Fruit fly (Drosophila melanogaster) whole organism, wandering third instar larva: ENCODE results near the gene PGAP2.

Source experiments
- Abd-B ChIP-seq: fragments of >200 bp; optimal IDR thresholded peaks from 2 replicates; lab custom pipeline; 2017; ENCODE audit warnings: missing biosample characterization, missing genetic modification characterization
- CG9705 ChIP-seq: fragments of 200-800 bp; sonication (Bioruptor generic); optimal IDR thresholded peaks from 2 replicates; lab custom pipeline; 2018; ENCODE audit warnings: missing biosample characterization, mild to moderate bottlenecking, missing genetic modification characterization
- CrebA ChIP-seq: fragments of 200-800 bp; sonication (Bioruptor generic); optimal IDR thresholded peaks from 2 replicates; lab custom pipeline; 2016; ENCODE audit warnings: missing biosample characterization, mild to moderate bottlenecking, missing genetic modification characterization, borderline replicate concordance
- Dfd ChIP-seq: fragments of >200 bp; optimal IDR thresholded peaks from 2 replicates; lab custom pipeline; 2017; ENCODE audit warnings: missing biosample characterization, missing genetic modification characterization
- Dif ChIP-seq: fragments of 200-275, 200-300 bp; sonication (Bioruptor generic); optimal IDR thresholded peaks from 2 replicates; lab custom pipeline; 2018; ENCODE audit warnings: missing biosample characterization, missing genetic modification characterization; ENCODE audit not compliant: partially characterized antibody
- Hnf4 ChIP-seq: fragments of 200-800 bp; sonication (Bioruptor generic); optimal IDR thresholded peaks from 2 replicates; lab custom pipeline; 2016; ENCODE audit warnings: missing biosample characterization, mild to moderate bottlenecking, missing genetic modification characterization
- Hr78 ChIP-seq: fragments of >200 bp; optimal IDR thresholded peaks from 2 replicates; lab custom pipeline; 2017; ENCODE audit warnings: missing biosample characterization, missing genetic modification characterization
- Hr83 ChIP-seq: fragments of 200-300 bp; sonication (Bioruptor generic); optimal IDR thresholded peaks from 2 replicates; lab custom pipeline; 2016; ENCODE audit warnings: missing biosample characterization, mild to moderate bottlenecking, missing genetic modification characterization, moderate library complexity; ENCODE audit not compliant: poor library complexity, severe bottlenecking
- Jra ChIP-seq: sonication (Bioruptor generic); optimal IDR thresholded peaks from 2 replicates; lab custom pipeline; 2016; ENCODE audit warnings: missing biosample characterization, missing genetic modification characterization
- Myc ChIP-seq: fragments of >200 bp; optimal IDR thresholded peaks from 2 replicates; lab custom pipeline; 2017
- N ChIP-seq: fragments of >200 bp; optimal IDR thresholded peaks from 2 replicates; lab custom pipeline; 2018; ENCODE audit warnings: missing biosample characterization, missing external identifiers, missing genetic modification characterization
- OdsH ChIP-seq: fragments of 200-800 bp; sonication (Bioruptor generic); optimal IDR thresholded peaks from 2 replicates; lab custom pipeline; 2016; ENCODE audit warnings: missing biosample characterization, mild to moderate bottlenecking, missing genetic modification characterization
- Rel ChIP-seq, 2 experiments: fragments of 200-800 bp; sonication (Bioruptor generic) in 1 of 2; optimal IDR thresholded peaks; 2 replicates in 1 of 2; 3 replicates in 1 of 2; lab custom pipeline; 2016 to 2019; ENCODE audit warnings: mild to moderate bottlenecking in 2 of 2, missing biosample characterization in 2 of 2, missing genetic modification characterization in 2 of 2, moderate library complexity in 1 of 2
- Sp1 ChIP-seq: fragments of 200-800 bp; sonication (Bioruptor generic); optimal IDR thresholded peaks from 3 replicates; lab custom pipeline; 2019; ENCODE audit warnings: missing biosample characterization, mild to moderate bottlenecking, missing genetic modification characterization, moderate library complexity
- Vsx2 ChIP-seq: fragments of 200-300, 225-300 bp; sonication (Bioruptor generic); optimal IDR thresholded peaks from 2 replicates; lab custom pipeline; 2018; ENCODE audit warnings: missing biosample characterization, missing genetic modification characterization; ENCODE audit not compliant: partially characterized antibody
- br ChIP-seq: fragments of 200-800 bp; sonication (Bioruptor generic); optimal IDR thresholded peaks from 2 replicates; lab custom pipeline; 2016; ENCODE audit warnings: missing biosample characterization, missing genetic modification characterization
- dl ChIP-seq, 2 experiments: fragments of 175-275, 200-275 bp in 1 of 2; fragments of 200-275 bp in 1 of 2; sonication (Bioruptor generic); optimal IDR thresholded peaks; lab custom pipeline; 2018; ENCODE audit warnings: mild to moderate bottlenecking in 2 of 2, missing biosample characterization in 2 of 2, missing genetic modification characterization in 2 of 2, moderate library complexity in 2 of 2; ENCODE audit not compliant: partially characterized antibody in 2 of 2, insufficient read depth in 1 of 2
- dsf ChIP-seq: sonication (Bioruptor generic); optimal IDR thresholded peaks from 2 replicates; lab custom pipeline; 2016; ENCODE audit warnings: missing biosample characterization, missing genetic modification characterization, borderline replicate concordance
- ey ChIP-seq: fragments of 200-800 bp; sonication (Bioruptor generic); optimal IDR thresholded peaks from 2 replicates; lab custom pipeline; 2016; ENCODE audit warnings: missing biosample characterization, missing genetic modification characterization
- fru ChIP-seq: fragments of 200-800 bp; sonication (Bioruptor generic); optimal IDR thresholded peaks from 3 replicates; lab custom pipeline; 2016; ENCODE audit warnings: missing biosample characterization, mild to moderate bottlenecking, missing genetic modification characterization
- h ChIP-seq: fragments of 200-800 bp; sonication (Bioruptor generic); optimal IDR thresholded peaks from 3 replicates; lab custom pipeline; 2016; ENCODE audit warnings: missing biosample characterization, mild to moderate bottlenecking, missing genetic modification characterization
- lola ChIP-seq: fragments of >200 bp; optimal IDR thresholded peaks from 2 replicates; lab custom pipeline; 2017; ENCODE audit warnings: missing biosample characterization, missing genetic modification characterization
- pan ChIP-seq: fragments of >200 bp; optimal IDR thresholded peaks from 2 replicates; lab custom pipeline; 2017
- rgr ChIP-seq: fragments of 200-800 bp; sonication (Bioruptor generic); optimal IDR thresholded peaks from 3 replicates; lab custom pipeline; 2016; ENCODE audit warnings: missing biosample characterization, mild to moderate bottlenecking, missing genetic modification characterization
- sage ChIP-seq: fragments of 200-800 bp; sonication (Bioruptor generic); optimal IDR thresholded peaks from 2 replicates; lab custom pipeline; 2016; ENCODE audit warnings: missing biosample characterization, mild to moderate bottlenecking, missing genetic modification characterization
- tai ChIP-seq: sonication (Bioruptor generic); optimal IDR thresholded peaks from 2 replicates; lab custom pipeline; 2016; ENCODE audit warnings: missing biosample characterization, missing genetic modification characterization
- woc ChIP-seq: sonication (Bioruptor generic); optimal IDR thresholded peaks from 2 replicates; lab custom pipeline; 2016; ENCODE audit warnings: missing biosample characterization, mild to moderate bottlenecking, missing genetic modification characterization

Gene PGAP2

DNA sequence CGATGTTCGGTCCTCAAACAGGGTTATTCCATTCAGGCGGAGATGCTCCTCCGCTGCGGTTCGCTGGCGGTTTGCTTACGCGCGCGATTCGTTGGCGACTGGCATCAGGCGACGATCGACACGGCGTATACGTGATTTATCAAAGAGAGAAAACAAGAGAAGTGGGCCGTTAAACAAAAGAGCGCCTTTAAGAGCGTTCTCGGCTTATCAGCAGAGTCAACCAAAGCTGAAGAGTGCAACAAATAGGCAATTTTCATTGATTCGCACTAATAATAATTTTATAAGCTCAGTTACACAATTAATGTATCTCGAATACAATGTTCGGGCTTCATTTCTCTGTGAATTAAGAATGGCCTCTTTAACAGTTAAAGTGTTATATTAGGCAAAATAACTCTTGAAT, 28.6 kb downstream of the PGAP2 start, which contains the start of gene Pkg21D:
Gene Pkg21D, minus strand, starts transcription at position 101 of the 400 bp plus-strand sequence.
- TF ChIP-seq pan (lab: Kevin White, UChicago): no peak
- no peak for TF ChIP-seq dl (GFP tag; optimal IDR thresholded peaks at IDR 0.05; lab: Kevin White, UChicago; ENCODE audit: insufficient read depth in 1 of 2, partially characterized antibody in 2 of 2)
- no peak for TF ChIP-seq br
- TF ChIP-seq CG9705 (GFP tag; lab: Kevin White, UChicago): no peak
- TF ChIP-seq CrebA (GFP tag; lab: Kevin White, UChicago): no peak
- no peak for TF ChIP-seq Myc (lab: Kevin White, UChicago)
- TF ChIP-seq OdsH (GFP tag; lab: Kevin White, UChicago): no peak
- TF ChIP-seq Hr78 (GFP tag; lab: Kevin White, UChicago): no peak
- no peak for TF ChIP-seq tai (GFP tag; lab: Kevin White, UChicago)
- TF ChIP-seq Vsx2: no peak
- TF ChIP-seq rgr (GFP tag; lab: Kevin White, UChicago): no peak
- TF ChIP-seq ey (GFP tag; lab: Kevin White, UChicago): no peak
- no peak for TF ChIP-seq Sp1
- no peak for TF ChIP-seq fru (GFP tag; lab: Kevin White, UChicago)
- TF ChIP-seq Rel (GFP tag; optimal IDR thresholded peaks at IDR 0.05; lab: Kevin White, UChicago): no peak
- no peak for TF ChIP-seq Rel (tag; optimal IDR thresholded peaks at IDR 0.05; lab: Kevin White, UChicago)
- no peak for TF ChIP-seq Dif (GFP tag; lab: Kevin White, UChicago)
- TF ChIP-seq lola (GFP tag; lab: Kevin White, UChicago): no peak

DNA sequence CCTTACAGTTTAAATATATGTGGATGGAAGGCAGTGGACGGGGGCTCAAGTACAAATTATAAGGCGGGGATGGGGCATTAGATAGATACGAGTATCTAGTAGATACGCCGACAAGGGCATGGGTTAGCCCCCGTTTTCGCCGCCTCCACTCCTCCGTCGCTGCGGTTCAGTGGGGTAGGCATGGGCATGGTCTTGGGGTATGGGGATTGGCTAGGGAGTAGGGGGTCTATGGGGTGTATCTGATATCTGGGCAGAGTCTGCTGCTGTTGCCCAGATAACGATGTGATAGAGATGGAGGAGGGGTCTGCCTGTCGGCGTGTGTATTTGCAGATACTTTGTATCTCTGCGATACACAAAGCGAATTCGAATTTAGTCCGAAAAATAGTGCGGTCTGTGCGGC, 29.3 kb downstream of the PGAP2 start:
- TF ChIP-seq Hnf4 (no peak), sage (GFP tag; lab: Kevin White, UChicago) (no peak)

dm6 chr2L:784036-784435, 35.3 kb downstream of the PGAP2 start, which contains the start of gene CG3544:
TSS of gene CG3544 (plus strand) at chr2L:784336.
- no peak for TF ChIP-seq pan (lab: Kevin White, UChicago)
- no peak for TF ChIP-seq Hr83 (GFP tag; lab: Kevin White, UChicago)
- TF ChIP-seq Hr78 (GFP tag; lab: Kevin White, UChicago): no peak
- no peak for TF ChIP-seq OdsH (GFP tag; lab: Kevin White, UChicago)
- TF ChIP-seq CrebA (GFP tag; lab: Kevin White, UChicago): no peak
- no peak for TF ChIP-seq Jra (GFP tag; lab: Kevin White, UChicago)
- no peak for TF ChIP-seq dsf (GFP tag; lab: Kevin White, UChicago)
- TF ChIP-seq Sp1: no peak
- no peak for TF ChIP-seq sage (GFP tag; lab: Kevin White, UChicago)
- TF ChIP-seq dl (GFP tag; optimal IDR thresholded peaks at IDR 0.05; lab: Kevin White, UChicago; ENCODE audit: insufficient read depth in 1 of 2, partially characterized antibody in 2 of 2): no peak
- no peak for TF ChIP-seq N
- TF ChIP-seq h: no peak
- TF ChIP-seq, all 38 proteins: peak for 0

dm6 chr2L:780851-781250, 38.5 kb downstream of the PGAP2 start:
- no peak for TF ChIP-seq Dfd (GFP tag; lab: Kevin White, UChicago)
- no peak for TF ChIP-seq fru (GFP tag; lab: Kevin White, UChicago)
- no peak for TF ChIP-seq pan (lab: Kevin White, UChicago)
- TF ChIP-seq Rel (GFP tag; optimal IDR thresholded peaks at IDR 0.05; lab: Kevin White, UChicago): no peak
- TF ChIP-seq Rel (tag; optimal IDR thresholded peaks at IDR 0.05; lab: Kevin White, UChicago): no peak
- TF ChIP-seq Abd-B (GFP tag; lab: Kevin White, UChicago): no peak

DNA sequence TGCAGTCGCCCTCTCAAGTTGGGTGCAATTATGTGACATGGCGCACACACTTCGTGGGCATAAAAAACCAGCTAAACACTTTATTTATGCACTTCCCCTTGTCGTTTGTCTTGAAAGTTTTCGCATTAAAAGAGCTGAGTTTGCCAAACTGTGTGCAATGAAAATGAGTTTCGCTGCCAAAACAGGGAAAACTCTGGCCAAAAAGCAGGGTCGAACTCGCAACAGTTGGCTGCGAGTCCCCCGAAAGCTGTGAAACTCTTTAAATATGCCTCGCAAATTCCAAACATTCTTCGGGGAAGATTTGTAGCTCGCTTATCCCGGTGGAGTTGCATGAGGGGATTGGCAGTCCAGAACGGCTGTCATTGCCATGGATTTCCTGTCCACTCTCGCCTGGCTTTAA, 39.1 kb downstream of the PGAP2 start, which contains the start of gene Gr21a:
Gene Gr21a, plus strand, starts transcription at position 301 of the 400 bp plus-strand sequence.
- TF ChIP-seq Myc (lab: Kevin White, UChicago) (no peak), woc (GFP tag; lab: Kevin White, UChicago) (no peak)
- TF ChIP-seq, all 38 proteins: peak for 0

DNA sequence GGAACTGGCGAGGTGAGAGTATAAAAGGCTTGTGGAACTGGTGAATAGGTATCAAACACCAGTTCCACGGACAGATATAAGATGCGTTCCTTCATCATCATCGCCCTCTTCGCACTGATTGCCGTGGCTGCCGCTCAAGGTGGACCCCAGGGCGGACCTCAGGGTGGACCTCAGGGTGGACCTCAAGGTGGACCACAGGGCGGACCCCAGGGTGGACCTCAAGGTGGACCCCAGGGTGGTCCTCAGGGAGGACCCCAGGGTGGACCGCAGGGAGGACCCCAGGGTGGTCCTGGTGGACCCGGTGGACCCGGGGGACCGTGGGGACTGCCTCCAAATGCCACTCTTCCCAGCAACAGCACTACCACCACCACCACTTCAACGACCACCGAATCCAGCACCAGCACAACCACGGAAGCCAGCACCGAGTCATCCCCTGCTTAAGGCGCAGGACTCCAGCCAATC, 40.2 kb downstream of the PGAP2 start, which contains the start of gene CG13947:
Gene CG13947, plus strand, starts transcription at position 51 of the 462 bp plus-strand sequence.
- TF ChIP-seq CrebA (GFP tag; lab: Kevin White, UChicago) (no peak), Dfd (GFP tag; lab: Kevin White, UChicago) (peak; percentile 99), Abd-B (GFP tag; lab: Kevin White, UChicago) (no peak)
- TF ChIP-seq, all 38 proteins: peak for 1
